Worm (Caenorhabditis elegans) whole organism, midembryonic: ENCODE results near the gene clec-55.

Experiments used
- T22C8.4 ChIP-seq: fragments of 200-800 bp; sonication (Bioruptor generic); IDR thresholded peaks from 2 replicates; pipeline ENCODE4 v1.3.6; 2022; ENCODE audit warnings: missing genetic modification characterization, missing compliant biosample characterization
- cog-1 ChIP-seq: sonication (generic microtip); optimal IDR thresholded peaks from 2 replicates; lab custom pipeline; 2016; ENCODE audit warnings: missing genetic modification characterization, missing compliant biosample characterization
- flt-1 ChIP-seq: fragments of 200-800 bp; sonication (Bioruptor generic); IDR thresholded peaks from 2 replicates; pipeline ENCODE4 v1.3.6; 2022; ENCODE audit warnings: missing genetic modification characterization, missing compliant biosample characterization
- klf-2 ChIP-seq: fragments of 200-800 bp; sonication (Bioruptor generic); conservative IDR thresholded peaks from 2 replicates; pipeline ENCODE4 v1.3.6; 2022; ENCODE audit warnings: missing genetic modification reagents, missing genetic modification characterization, missing compliant biosample characterization
- med-1 ChIP-seq: sonication (generic microtip); optimal IDR thresholded peaks from 2 replicates; lab custom pipeline; 2017; ENCODE audit warnings: missing genetic modification characterization, mild to moderate bottlenecking, missing compliant biosample characterization, antibody characterized with exemption, missing genetic modification reagents; ENCODE audit not compliant: insufficient read depth
- tab-1 ChIP-seq: fragments of 200-800 bp; sonication (Bioruptor generic); IDR thresholded peaks from 2 replicates; pipeline ENCODE4 v1.3.6; 2022; ENCODE audit warnings: missing genetic modification characterization, missing compliant biosample characterization
- ztf-29 ChIP-seq: fragments of 200-800 bp; sonication (Bioruptor generic); IDR thresholded peaks from 2 replicates; pipeline ENCODE4 v1.3.6; 2022; ENCODE audit warnings: missing genetic modification reagents, missing genetic modification characterization, missing compliant biosample characterization

DNA sequence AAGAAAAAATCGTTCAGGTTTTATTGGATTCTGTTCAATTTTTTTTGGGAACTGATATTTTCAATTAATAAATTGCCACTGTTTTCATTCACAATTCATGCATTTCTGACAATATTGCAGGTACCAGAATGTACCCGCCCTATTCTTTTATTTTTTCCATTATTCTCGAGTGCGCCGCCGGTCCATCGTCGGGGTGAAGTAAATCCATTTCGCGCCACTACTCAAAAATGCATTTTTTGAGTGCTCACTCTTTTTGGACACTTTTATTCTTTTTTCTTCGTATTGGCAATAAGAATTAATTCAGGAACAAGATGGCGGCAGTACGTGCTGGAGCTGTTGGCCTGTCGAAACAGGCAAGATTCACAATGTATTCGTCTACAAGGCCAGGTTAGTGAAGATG is 51.7 kb downstream of the clec-55 start, which contains the start of gene kcnl-4:
- TF ChIP-seq T22C8.4 (GFP tag; lab: Robert Waterston, UW), result no peak
- TF ChIP-seq klf-2 (GFP tag; lab: Robert Waterston, UW), result no peak
- TF ChIP-seq cog-1 (tag; lab: Kevin White, UChicago), result no peak
- TF ChIP-seq med-1 (GFP tag; lab: Kevin White, UChicago), result no peak
- no peak for TF ChIP-seq ztf-29 (GFP tag; lab: Robert Waterston, UW)
- TF ChIP-seq flt-1 (GFP tag; lab: Robert Waterston, UW), result no peak
- no peak for TF ChIP-seq tab-1 (GFP tag; lab: Robert Waterston, UW)
